Fruit fly (Drosophila melanogaster): ENCODE measurements around the gene hfw.

Gene hfw

DNA sequence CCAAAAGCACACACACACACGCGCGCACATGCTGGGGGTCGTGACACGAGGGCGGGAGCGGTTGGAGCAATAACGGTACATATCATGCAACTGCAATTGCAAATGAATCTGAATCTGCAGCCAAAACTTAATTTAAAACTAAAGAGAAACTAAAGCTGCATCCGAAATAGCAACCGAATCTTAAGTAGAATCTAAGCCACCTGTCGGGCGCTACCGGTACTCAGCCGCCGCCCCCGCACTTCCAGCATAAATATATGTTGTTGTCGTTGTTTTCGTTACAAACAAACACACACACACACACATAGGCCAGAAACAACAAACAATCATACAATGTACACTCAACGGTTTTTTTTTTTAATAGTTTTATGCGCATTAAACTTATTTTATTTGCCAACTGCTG is 9.1 kb upstream of the hfw start:
- TF ChIP-seq N (GFP tag; optimal IDR thresholded peaks at IDR 0.05) (no peak), Dfd (GFP tag; optimal IDR thresholded peaks at IDR 0.05) (peak; percentile 29), usp (GFP tag; optimal IDR thresholded peaks at IDR 0.05) (no peak), psq (GFP tag; optimal IDR thresholded peaks at IDR 0.05) (no peak), ey (GFP tag; optimal IDR thresholded peaks at IDR 0.05) (no peak), pan (optimal IDR thresholded peaks at IDR 0.05) (no peak)

DNA sequence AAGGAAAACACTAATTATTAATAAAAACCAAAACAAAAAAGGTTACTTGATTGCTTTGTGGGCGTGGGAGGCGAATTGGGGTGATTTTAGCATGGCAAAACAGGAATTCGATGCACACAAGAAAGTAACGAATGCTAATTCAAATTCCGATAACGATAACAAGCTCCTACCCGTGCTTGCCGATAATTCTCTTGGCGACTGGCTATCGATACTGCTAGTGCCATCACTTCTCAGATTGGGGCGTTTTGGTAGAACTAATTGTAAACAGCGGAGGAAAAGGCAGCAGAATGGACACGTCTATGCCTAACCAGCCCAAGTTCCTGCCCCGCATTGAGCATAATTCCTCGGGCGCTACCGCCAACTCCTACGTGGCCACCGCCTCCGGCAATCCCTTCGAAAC is 4.5 kb upstream of the hfw start, which contains the start of gene dor:
dor (plus strand) TSS at position 217 of the 400 bp plus-strand sequence.
- TF ChIP-seq Dif (GFP tag; optimal IDR thresholded peaks at IDR 0.05; ENCODE audit: partially characterized antibody), result no peak
- peak; percentile 8 for TF ChIP-seq br (GFP tag; optimal IDR thresholded peaks at IDR 0.05)
- TF ChIP-seq pan (optimal IDR thresholded peaks at IDR 0.05), result no peak
- peak; percentile 22 for TF ChIP-seq h (GFP tag; optimal IDR thresholded peaks at IDR 0.05)
- TF ChIP-seq rgr (GFP tag; optimal IDR thresholded peaks at IDR 0.05), result peak; percentile 44
- peak; percentile 1 for TF ChIP-seq Sp1 (GFP tag; optimal IDR thresholded peaks at IDR 0.05)
- no peak for TF ChIP-seq Rel (GFP tag; optimal IDR thresholded peaks at IDR 0.05)
- TF ChIP-seq Rel (tag; optimal IDR thresholded peaks at IDR 0.05), result peak; percentile 72

DNA sequence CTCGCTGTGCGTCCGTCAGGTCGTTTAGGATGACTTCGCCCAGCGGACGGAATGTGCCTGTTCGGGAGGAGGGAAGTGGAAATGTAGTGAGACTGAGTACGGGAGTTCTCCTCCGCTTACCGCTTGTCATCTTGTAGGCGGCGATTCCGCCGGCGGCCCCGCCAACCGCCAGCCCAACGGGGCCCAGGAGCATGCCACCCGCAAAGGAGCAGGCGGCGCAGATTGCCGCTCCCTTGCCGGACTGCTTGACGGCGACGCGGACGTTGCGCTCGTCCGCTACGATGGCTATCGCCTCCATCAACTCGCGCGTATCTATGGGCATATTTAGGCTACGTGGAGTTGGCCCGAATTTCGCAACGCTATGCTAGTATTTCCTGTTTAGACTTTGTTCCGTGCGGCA is 682 bp upstream of the hfw start, which contains the start of gene Mur2B:
Mur2B (minus strand) TSS at position 101 of the 400 bp plus-strand sequence.
- TF ChIP-seq GATAd (GFP tag; optimal IDR thresholded peaks at IDR 0.05) (no peak), woc (GFP tag; optimal IDR thresholded peaks at IDR 0.05) (no peak), rgr (GFP tag; optimal IDR thresholded peaks at IDR 0.05) (no peak), foxo (GFP tag; optimal IDR thresholded peaks at IDR 0.05) (no peak), pan (optimal IDR thresholded peaks at IDR 0.05) (no peak), Jra (GFP tag; optimal IDR thresholded peaks at IDR 0.05) (no peak), Hnf4 (GFP tag; optimal IDR thresholded peaks at IDR 0.05) (no peak), Mio (GFP tag; optimal IDR thresholded peaks at IDR 0.05) (no peak), CG9705 (GFP tag; optimal IDR thresholded peaks at IDR 0.05) (no peak), Hr78 (GFP tag; optimal IDR thresholded peaks at IDR 0.05) (no peak), Myc (optimal IDR thresholded peaks at IDR 0.05) (no peak), Dif (GFP tag; optimal IDR thresholded peaks at IDR 0.05; ENCODE audit: partially characterized antibody) (no peak), lola (GFP tag; optimal IDR thresholded peaks at IDR 0.05) (no peak), Sp1 (GFP tag; optimal IDR thresholded peaks at IDR 0.05) (no peak), psq (GFP tag; optimal IDR thresholded peaks at IDR 0.05) (no peak), Hr83 (GFP tag; optimal IDR thresholded peaks at IDR 0.05; ENCODE audit: poor library complexity, severe bottlenecking) (no peak)

DNA sequence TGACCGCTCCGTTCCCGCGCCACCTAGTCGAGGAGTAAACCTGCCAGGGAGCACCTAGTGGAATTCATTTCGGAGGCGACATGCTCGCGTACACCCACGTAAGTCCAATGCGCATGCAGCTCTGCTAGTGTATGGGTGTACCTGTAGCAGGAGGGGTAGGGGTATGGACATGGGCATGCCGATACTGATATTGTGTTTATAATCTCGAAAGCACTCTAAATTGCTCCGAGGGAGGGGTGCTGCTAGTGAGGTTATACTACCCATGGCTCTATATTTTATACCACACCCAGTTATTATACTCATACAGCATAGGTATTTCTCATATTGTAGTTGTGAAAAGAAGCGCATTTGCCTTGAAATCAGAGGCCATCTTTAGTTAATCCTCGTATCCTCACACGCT is 470 bp downstream of the hfw start:
- no peak for TF ChIP-seq pan (optimal IDR thresholded peaks at IDR 0.05)
- no peak for TF ChIP-seq tai (GFP tag; optimal IDR thresholded peaks at IDR 0.05)
- TF ChIP-seq N (GFP tag; optimal IDR thresholded peaks at IDR 0.05), result no peak
- TF ChIP-seq HLH106 (tag; optimal IDR thresholded peaks at IDR 0.05), result no peak
- no peak for TF ChIP-seq Dif (GFP tag; optimal IDR thresholded peaks at IDR 0.05; ENCODE audit: partially characterized antibody)
- TF ChIP-seq h (GFP tag; optimal IDR thresholded peaks at IDR 0.05), result no peak
- no peak for TF ChIP-seq rgr (GFP tag; optimal IDR thresholded peaks at IDR 0.05)
- TF ChIP-seq OdsH (GFP tag; optimal IDR thresholded peaks at IDR 0.05), result no peak
- TF ChIP-seq brk (GFP tag; optimal IDR thresholded peaks at IDR 0.05), result no peak
- TF ChIP-seq Dfd (GFP tag; optimal IDR thresholded peaks at IDR 0.05), result no peak
- TF ChIP-seq sage (GFP tag; optimal IDR thresholded peaks at IDR 0.05), result no peak
- no peak for TF ChIP-seq Hr83 (GFP tag; optimal IDR thresholded peaks at IDR 0.05; ENCODE audit: poor library complexity, severe bottlenecking)
- TF ChIP-seq lola (GFP tag; optimal IDR thresholded peaks at IDR 0.05), result no peak
- TF ChIP-seq Vsx2 (GFP tag; optimal IDR thresholded peaks at IDR 0.05; ENCODE audit: partially characterized antibody), result no peak
- TF ChIP-seq CrebA (GFP tag; optimal IDR thresholded peaks at IDR 0.05; ENCODE audit: borderline replicate concordance), result no peak
- TF ChIP-seq Hr78 (GFP tag; optimal IDR thresholded peaks at IDR 0.05), result no peak
- no peak for TF ChIP-seq br (GFP tag; optimal IDR thresholded peaks at IDR 0.05)
- TF ChIP-seq foxo (GFP tag; optimal IDR thresholded peaks at IDR 0.05), result no peak
- no peak for TF ChIP-seq Myc (optimal IDR thresholded peaks at IDR 0.05)
- TF ChIP-seq dmrt93B (GFP tag; optimal IDR thresholded peaks at IDR 0.05), result no peak

DNA sequence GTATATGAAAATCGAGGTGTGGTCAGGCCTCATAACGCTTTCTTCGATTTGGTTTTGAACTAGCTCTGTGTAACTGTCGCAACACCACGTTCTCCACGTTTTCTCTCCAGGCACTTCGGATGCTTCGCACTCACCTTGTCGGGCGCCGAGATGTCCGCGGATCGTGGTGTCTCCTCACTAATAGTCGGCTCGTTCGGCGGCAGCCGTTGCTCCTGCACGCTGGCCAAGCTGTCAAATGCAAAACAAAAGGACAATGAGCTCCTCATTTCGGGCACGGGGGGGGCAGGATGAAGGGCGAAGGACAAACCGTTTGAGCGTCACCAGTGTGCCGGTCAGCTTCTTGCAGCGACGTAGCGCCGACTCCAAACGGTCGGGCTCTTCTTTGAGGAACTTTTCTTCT is 11.9 kb downstream of the hfw start, which contains the start of gene CG14797:
CG14797 (plus strand) TSS at position 301 of the 400 bp plus-strand sequence.
- TF ChIP-seq rgr (GFP tag; optimal IDR thresholded peaks at IDR 0.05) (no peak), usp (GFP tag; optimal IDR thresholded peaks at IDR 0.05) (no peak), woc (GFP tag; optimal IDR thresholded peaks at IDR 0.05) (no peak), pan (optimal IDR thresholded peaks at IDR 0.05) (no peak), lola (GFP tag; optimal IDR thresholded peaks at IDR 0.05) (no peak), Myc (optimal IDR thresholded peaks at IDR 0.05) (no peak), dl (GFP tag; optimal IDR thresholded peaks at IDR 0.05; ENCODE audit: insufficient read depth in 1 of 2, partially characterized antibody in 2 of 2) (no peak), Dfd (GFP tag; optimal IDR thresholded peaks at IDR 0.05) (no peak), Vsx2 (GFP tag; optimal IDR thresholded peaks at IDR 0.05; ENCODE audit: partially characterized antibody) (no peak), psq (GFP tag; optimal IDR thresholded peaks at IDR 0.05) (no peak), jim (GFP tag; optimal IDR thresholded peaks at IDR 0.05) (no peak), Hr83 (GFP tag; optimal IDR thresholded peaks at IDR 0.05; ENCODE audit: poor library complexity, severe bottlenecking) (no peak), CG32264 (GFP tag; optimal IDR thresholded peaks at IDR 0.05) (no peak), Jra (GFP tag; optimal IDR thresholded peaks at IDR 0.05) (no peak), HLH106 (tag; optimal IDR thresholded peaks at IDR 0.05) (no peak), dsf (GFP tag; optimal IDR thresholded peaks at IDR 0.05; ENCODE audit: borderline replicate concordance) (no peak), h (GFP tag; optimal IDR thresholded peaks at IDR 0.05) (no peak)

Data from whole organism, wandering third instar larva.